Worm (Caenorhabditis elegans) whole organism, L2 larva: ENCODE results near the gene vha-2.

Source experiments
- C34F6.9 ChIP-seq: fragments of 150-350 bp; optimal IDR thresholded peaks from 2 replicates; lab custom pipeline; 2014; ENCODE audit warnings: missing biosample characterization, missing genetic modification characterization
- F13H6.1 ChIP-seq: sonication (generic microtip); optimal IDR thresholded peaks from 2 replicates; lab custom pipeline; 2016; ENCODE audit warnings: missing genetic modification characterization, missing compliant biosample characterization
- R02D3.7 ChIP-seq: fragments of 150-350 bp; optimal IDR thresholded peaks from 2 replicates; lab custom pipeline; 2014; ENCODE audit warnings: missing biosample characterization, missing genetic modification characterization
- Y55F3AM.14 ChIP-seq: fragments of 200-800 bp; sonication (Bioruptor generic); optimal IDR thresholded peaks from 2 replicates; lab custom pipeline; 2018; ENCODE audit warnings: mild to moderate bottlenecking, missing genetic modification characterization, missing compliant biosample characterization
- ZK546.5 ChIP-seq: sonication (generic microtip); optimal IDR thresholded peaks from 2 replicates; lab custom pipeline; 2017; ENCODE audit warnings: missing biosample characterization, missing genetic modification characterization
- alr-1 ChIP-seq: fragments of 150-350 bp; optimal IDR thresholded peaks from 2 replicates; lab custom pipeline; 2014; ENCODE audit warnings: missing biosample characterization, missing genetic modification characterization
- aly-2 ChIP-seq: fragments of 150-350 bp; optimal IDR thresholded peaks from 2 replicates; lab custom pipeline; 2014; ENCODE audit warnings: missing biosample characterization, missing genetic modification characterization
- ama-1 ChIP-seq: fragments of 150-350 bp; optimal IDR thresholded peaks from 2 replicates; lab custom pipeline; 2018; ENCODE audit warnings: inconsistent platforms
- blmp-1 ChIP-seq: sonication (generic microtip); optimal IDR thresholded peaks from 2 replicates; lab custom pipeline; 2017; ENCODE audit warnings: missing genetic modification characterization, mild to moderate bottlenecking, missing compliant biosample characterization, antibody characterized with exemption, moderate library complexity; ENCODE audit not compliant: insufficient read depth
- ceh-16 ChIP-seq: fragments of 150-350 bp; optimal IDR thresholded peaks from 2 replicates; lab custom pipeline; 2014; ENCODE audit warnings: missing biosample characterization, missing genetic modification characterization
- ceh-82 ChIP-seq: fragments of 150-350 bp; optimal IDR thresholded peaks from 2 replicates; lab custom pipeline; 2014; ENCODE audit warnings: missing biosample characterization, missing genetic modification characterization
- crh-2 ChIP-seq: sonication (generic microtip); optimal IDR thresholded peaks from 2 replicates; lab custom pipeline; 2017; ENCODE audit warnings: missing biosample characterization, missing genetic modification characterization
- dmd-4 ChIP-seq: sonication (generic microtip); optimal IDR thresholded peaks from 2 replicates; lab custom pipeline; 2017; ENCODE audit warnings: missing biosample characterization, missing genetic modification characterization
- egl-27 ChIP-seq: sonication (generic microtip); optimal IDR thresholded peaks from 3 replicates; lab custom pipeline; 2017; ENCODE audit warnings: missing biosample characterization, missing genetic modification reagents, missing genetic modification characterization
- elt-1 ChIP-seq: fragments of 150-350 bp; optimal IDR thresholded peaks from 2 replicates; lab custom pipeline; 2014; ENCODE audit warnings: missing biosample characterization, missing genetic modification characterization
- elt-3 ChIP-seq: sonication (generic microtip); optimal IDR thresholded peaks from 2 replicates; lab custom pipeline; 2017; ENCODE audit warnings: missing biosample characterization, missing genetic modification characterization
- fos-1 ChIP-seq: fragments of 150-350 bp; optimal IDR thresholded peaks from 2 replicates; lab custom pipeline; 2014; ENCODE audit warnings: missing biosample characterization, missing genetic modification characterization
- gmeb-1 ChIP-seq: fragments of 150-350 bp; optimal IDR thresholded peaks from 2 replicates; lab custom pipeline; 2014; ENCODE audit warnings: missing biosample characterization, missing genetic modification characterization
- lin-11 ChIP-seq: fragments of 150-350 bp; sonication (generic microtip); optimal IDR thresholded peaks from 2 replicates; lab custom pipeline; 2014; ENCODE audit warnings: missing biosample characterization, missing genetic modification characterization, inconsistent platforms, mixed read lengths
- lin-13 ChIP-seq: fragments of 150-350 bp; optimal IDR thresholded peaks from 2 replicates; lab custom pipeline; 2014; ENCODE audit warnings: missing biosample characterization, missing genetic modification reagents, missing genetic modification characterization
- lin-39 ChIP-seq: fragments of 150-350 bp; optimal IDR thresholded peaks from 2 replicates; lab custom pipeline; 2014; ENCODE audit warnings: missing biosample characterization, missing genetic modification reagents, missing genetic modification characterization
- lsy-2 ChIP-seq, 2 experiments: fragments of 150-350 bp in 1 of 2; sonication (generic microtip) in 1 of 2; optimal IDR thresholded peaks; 2 replicates each; lab custom pipeline; 2014 to 2017; ENCODE audit warnings: missing biosample characterization in 2 of 2, missing genetic modification characterization in 2 of 2
- mab-5 ChIP-seq: fragments of 150-350 bp; optimal IDR thresholded peaks from 2 replicates; lab custom pipeline; 2014; ENCODE audit warnings: missing biosample characterization, missing genetic modification characterization
- mbf-1 ChIP-seq: sonication (generic microtip); optimal IDR thresholded peaks from 2 replicates; lab custom pipeline; 2017; ENCODE audit warnings: missing biosample characterization, missing genetic modification characterization
- mdl-1 ChIP-seq, 2 experiments: fragments of 150-350 bp in 1 of 2; sonication (generic microtip) in 1 of 2; optimal IDR thresholded peaks; 2 replicates each; lab custom pipeline; 2017; ENCODE audit warnings: missing biosample characterization in 2 of 2, missing genetic modification characterization in 2 of 2
- nhr-10 ChIP-seq: sonication (generic microtip); optimal IDR thresholded peaks from 2 replicates; lab custom pipeline; 2017; ENCODE audit warnings: missing biosample characterization, missing genetic modification characterization
- nhr-11 ChIP-seq: fragments of 150-350 bp; optimal IDR thresholded peaks from 2 replicates; lab custom pipeline; 2014; ENCODE audit warnings: missing biosample characterization, missing genetic modification characterization
- nhr-12 ChIP-seq: fragments of 150-350 bp; optimal IDR thresholded peaks from 2 replicates; lab custom pipeline; 2014; ENCODE audit warnings: missing biosample characterization, missing genetic modification characterization
- nhr-129 ChIP-seq: fragments of 150-350 bp; optimal IDR thresholded peaks from 2 replicates; lab custom pipeline; 2014; ENCODE audit warnings: missing biosample characterization, missing genetic modification characterization
- nhr-21 ChIP-seq: fragments of 150-350 bp; optimal IDR thresholded peaks from 2 replicates; lab custom pipeline; 2014; ENCODE audit warnings: missing biosample characterization, missing genetic modification characterization
- nhr-23 ChIP-seq: fragments of 150-350 bp; optimal IDR thresholded peaks from 2 replicates; lab custom pipeline; 2014; ENCODE audit warnings: missing biosample characterization, missing genetic modification reagents, missing genetic modification characterization
- nhr-237 ChIP-seq: fragments of 150-350 bp; optimal IDR thresholded peaks from 2 replicates; lab custom pipeline; 2014; ENCODE audit warnings: missing biosample characterization, missing genetic modification characterization
- nhr-25 ChIP-seq: fragments of 150-350 bp; sonication (generic microtip); optimal IDR thresholded peaks from 3 replicates; lab custom pipeline; 2014; ENCODE audit warnings: missing biosample characterization, missing genetic modification characterization
- nhr-6 ChIP-seq: fragments of 150-350 bp; optimal IDR thresholded peaks from 2 replicates; lab custom pipeline; 2014; ENCODE audit warnings: missing biosample characterization, missing genetic modification characterization
- nhr-77 ChIP-seq: fragments of 150-350 bp; optimal IDR thresholded peaks from 2 replicates; lab custom pipeline; 2014; ENCODE audit warnings: missing biosample characterization, missing genetic modification characterization
- peb-1 ChIP-seq: fragments of 150-350 bp; optimal IDR thresholded peaks from 2 replicates; lab custom pipeline; 2014; ENCODE audit warnings: missing biosample characterization, missing genetic modification characterization
- sem-4 ChIP-seq: fragments of 150-350 bp; optimal IDR thresholded peaks from 2 replicates; lab custom pipeline; 2014; ENCODE audit warnings: missing biosample characterization, missing genetic modification reagents, missing genetic modification characterization
- skn-1 ChIP-seq: sonication (generic microtip); optimal IDR thresholded peaks from 2 replicates; lab custom pipeline; 2017; ENCODE audit warnings: missing biosample characterization, missing genetic modification characterization
- sma-3 ChIP-seq: sonication (generic microtip); optimal IDR thresholded peaks from 2 replicates; lab custom pipeline; 2016; ENCODE audit warnings: missing genetic modification reagents, missing genetic modification characterization, missing compliant biosample characterization
- sma-9 ChIP-seq, 2 experiments: fragments of 150-350 bp in 1 of 2; sonication (generic microtip) in 1 of 2; optimal IDR thresholded peaks; 2 replicates each; lab custom pipeline; 2014 to 2016; ENCODE audit warnings: missing genetic modification characterization in 2 of 2, mild to moderate bottlenecking in 1 of 2, missing biosample characterization in 1 of 2, missing compliant biosample characterization in 1 of 2, missing genetic modification reagents in 1 of 2, moderate library complexity in 1 of 2
- snpc-4 ChIP-seq: fragments of 150-350 bp; optimal IDR thresholded peaks from 2 replicates; lab custom pipeline; 2014; ENCODE audit warnings: missing biosample characterization, missing genetic modification characterization
- unc-39 ChIP-seq: fragments of 150-350 bp; optimal IDR thresholded peaks from 2 replicates; lab custom pipeline; 2014; ENCODE audit warnings: missing biosample characterization, missing genetic modification characterization
- unc-55 ChIP-seq: fragments of 150-350 bp; sonication (generic microtip); optimal IDR thresholded peaks from 3 replicates; lab custom pipeline; 2014; ENCODE audit warnings: missing biosample characterization, missing genetic modification reagents, missing genetic modification characterization
- unc-62 ChIP-seq: fragments of 150-350 bp; optimal IDR thresholded peaks from 2 replicates; lab custom pipeline; 2014; ENCODE audit warnings: missing biosample characterization, missing genetic modification reagents, missing genetic modification characterization
- zag-1 ChIP-seq: fragments of 150-350 bp; optimal IDR thresholded peaks from 2 replicates; lab custom pipeline; 2014; ENCODE audit warnings: missing biosample characterization, missing genetic modification characterization
- ztf-1 ChIP-seq: fragments of 200-800 bp; sonication (Bioruptor generic); conservative IDR thresholded peaks from 2 replicates; pipeline ENCODE4 v1.3.6; 2022; ENCODE audit warnings: missing genetic modification characterization, missing compliant biosample characterization
- ztf-11 ChIP-seq: sonication (generic microtip); optimal IDR thresholded peaks from 2 replicates; lab custom pipeline; 2017; ENCODE audit warnings: missing biosample characterization, missing genetic modification characterization
- ztf-4 ChIP-seq: fragments of 150-350 bp; optimal IDR thresholded peaks from 2 replicates; lab custom pipeline; 2014; ENCODE audit warnings: missing biosample characterization, missing genetic modification characterization

Gene vha-2

DNA sequence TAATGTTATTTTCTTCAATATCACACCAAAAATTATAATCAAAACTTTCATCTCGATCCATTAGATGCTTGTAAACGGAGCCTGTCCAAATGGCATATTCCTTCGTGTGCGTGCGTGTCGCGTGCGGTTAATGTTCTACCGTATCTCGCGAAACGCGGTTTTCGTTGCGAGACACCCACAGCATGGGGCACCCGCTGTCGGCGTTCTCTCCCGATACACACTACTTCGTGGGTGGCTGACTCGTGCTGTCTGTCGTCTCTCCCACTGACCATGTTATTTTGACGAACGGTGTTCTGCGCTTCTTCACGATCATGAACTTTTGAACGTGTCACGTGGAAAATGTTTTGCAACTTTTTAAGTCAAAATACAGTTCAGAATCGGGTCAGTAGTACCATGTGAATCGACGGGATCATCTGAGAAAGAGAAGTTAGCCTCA, 16.5 kb upstream of the vha-2 start:
- TF ChIP-seq F13H6.1 (tag; lab: Kevin White, UChicago) (peak; percentile 99), alr-1 (tag; lab: Kevin White, UChicago) (no peak), aly-2 (no peak), mab-5 (tag; lab: Kevin White, UChicago) (peak; percentile 77), nhr-12 (tag; lab: Kevin White, UChicago) (peak; percentile 61), zag-1 (peak; percentile 94), egl-27 (tag; lab: Kevin White, UChicago) (peak; percentile 96), nhr-23 (tag; lab: Kevin White, UChicago) (no peak), peb-1 (tag; lab: Kevin White, UChicago) (peak; percentile 21), C34F6.9 (peak; percentile 100), sem-4 (peak; percentile 98), snpc-4 (tag; lab: Kevin White, UChicago) (peak; percentile 86), nhr-237 (tag; lab: Kevin White, UChicago) (peak; percentile 71), ztf-4 (tag; lab: Kevin White, UChicago) (peak; percentile 99), nhr-11 (tag; lab: Kevin White, UChicago) (no peak), nhr-10 (tag; lab: Kevin White, UChicago) (peak; percentile 90), blmp-1 (tag; lab: Kevin White, UChicago) (peak; percentile 83), lin-39 (no peak), lin-13 (peak; percentile 97), unc-39 (tag; lab: Kevin White, UChicago) (peak; percentile 35), nhr-21 (tag; lab: Kevin White, UChicago) (peak; percentile 98), gmeb-1 (peak; percentile 93), dmd-4 (tag; lab: Kevin White, UChicago) (no peak), ztf-11 (tag; lab: Kevin White, UChicago) (no peak), nhr-77 (tag; lab: Kevin White, UChicago) (peak; percentile 47), elt-1 (tag; lab: Kevin White, UChicago) (peak; percentile 57), sma-9 (GFP tag; optimal IDR thresholded peaks at IDR 0.05; lab: Kevin White, UChicago) (peak; percentile 98), sma-9 (tag; optimal IDR thresholded peaks at IDR 0.05; lab: Kevin White, UChicago) (no peak), nhr-25 (tag; lab: Kevin White, UChicago) (peak; percentile 98), ceh-16 (peak; percentile 99), ZK546.5 (tag; lab: Kevin White, UChicago) (peak; percentile 91), lsy-2 (tag; optimal IDR thresholded peaks at IDR 0.05; lab: Kevin White, UChicago) (peak; percentile 99 to 100), ztf-1 (GFP tag; lab: Robert Waterston, UW) (0 out of 2 replicates have a peak, but pooled peaks have one; percentile 45), mdl-1 (tag; optimal IDR thresholded peaks at IDR 0.05; lab: Kevin White, UChicago) (peak; percentile 97 to 99), skn-1 (peak; percentile 41), nhr-6 (tag; lab: Kevin White, UChicago) (peak; percentile 94), elt-3 (tag; lab: Kevin White, UChicago) (no peak), sma-3 (GFP tag; lab: Kevin White, UChicago) (peak; percentile 100), fos-1 (tag; lab: Kevin White, UChicago) (peak; percentile 96), ama-1 (peak; percentile 95), Y55F3AM.14 (GFP tag; lab: Kevin White, UChicago) (peak; percentile 99), nhr-129 (tag; lab: Kevin White, UChicago) (peak; percentile 98), unc-55 (peak; percentile 96), R02D3.7 (peak; percentile 59), lin-11 (tag; lab: Kevin White, UChicago) (peak; percentile 98), unc-62 (peak; percentile 83), ceh-82 (tag; lab: Kevin White, UChicago) (peak; percentile 86), crh-2 (tag; lab: Kevin White, UChicago) (peak; percentile 99), mbf-1 (tag; lab: Kevin White, UChicago) (no peak)
